Fruit fly (Drosophila melanogaster): Measurements from ENCODE around the gene Irp-1A.

dm6 chr3R:22760988-22761387 lies 36.6 kb upstream of the Irp-1A start, which contains the start of gene Nepl13:
- TF ChIP-seq EcR (GFP tag; optimal IDR thresholded peaks at IDR 0.05) (no peak), pan (optimal IDR thresholded peaks at IDR 0.05) (no peak), psq (optimal IDR thresholded peaks at IDR 0.05) (no peak), CG8478 (optimal IDR thresholded peaks at IDR 0.05) (no peak)

Measured in whole organism.